Fruit fly (Drosophila melanogaster) whole organism: ENCODE measurements around the gene Ddr.

Experiments used
- CG8478 ChIP-seq: fragments of >200 bp; optimal IDR thresholded peaks from 2 replicates; lab custom pipeline; 2018; ENCODE audit warnings: inconsistent platforms
- EcR ChIP-seq, 2 experiments: fragments of >200 bp; optimal IDR thresholded peaks; 2 replicates each; lab custom pipeline; 2017; ENCODE audit warnings: missing biosample characterization in 2 of 2, missing genetic modification characterization in 2 of 2, missing genetic modification reagents in 2 of 2
- pan ChIP-seq: fragments of >200 bp; optimal IDR thresholded peaks from 2 replicates; lab custom pipeline; 2017
- psq ChIP-seq: fragments of >200 bp; optimal IDR thresholded peaks from 2 replicates; lab custom pipeline; 2017
- usp ChIP-seq: fragments of >200 bp; optimal IDR thresholded peaks from 2 replicates; lab custom pipeline; 2017; ENCODE audit warnings: missing biosample characterization, missing genetic modification characterization, mixed read lengths

- TF ChIP-seq pan (no peak), EcR (GFP tag; optimal IDR thresholded peaks at IDR 0.05; lab: Kevin White, UChicago) (no peak), psq (no peak), usp (no peak), CG8478 (lab: Kevin White, UChicago) (no peak)
Observed at dm6 chr2L:6283376-6283775, 30.5 kb downstream of the Ddr start.
